Worm (Caenorhabditis elegans) whole organism, young adult: ENCODE measurements around the gene F58E6.11.

Experiments used
- B0019.2 ChIP-seq: fragments of 200-800 bp; sonication (Bioruptor generic); conservative IDR thresholded peaks from 2 replicates; pipeline ENCODE4 v1.3.6; 2022; ENCODE audit warnings: missing genetic modification reagents, missing genetic modification characterization, missing compliant biosample characterization
- B0261.1 ChIP-seq: sonication (generic microtip); optimal IDR thresholded peaks from 2 replicates; lab custom pipeline; 2016; ENCODE audit warnings: mild to moderate bottlenecking, missing genetic modification characterization, moderate library complexity, missing compliant biosample characterization
- B0336.3 ChIP-seq: fragments of 200-800 bp; sonication (Bioruptor generic); IDR thresholded peaks from 2 replicates; pipeline ENCODE4 v1.3.6; 2022; ENCODE audit warnings: missing genetic modification characterization, missing compliant biosample characterization
- D2030.7 ChIP-seq: fragments of 200-800 bp; sonication (Bioruptor generic); IDR thresholded peaks from 2 replicates; pipeline ENCODE4 v1.3.6; 2022; ENCODE audit warnings: missing genetic modification reagents, missing genetic modification characterization, missing compliant biosample characterization
- F10E7.11 ChIP-seq: sonication (generic microtip); optimal IDR thresholded peaks from 2 replicates; lab custom pipeline; 2017; ENCODE audit warnings: mild to moderate bottlenecking, missing genetic modification characterization, moderate library complexity, missing compliant biosample characterization
- F49E8.2 ChIP-seq: sonication (generic microtip); optimal IDR thresholded peaks from 3 replicates; lab custom pipeline; 2017; ENCODE audit warnings: missing genetic modification characterization, mild to moderate bottlenecking, missing compliant biosample characterization, antibody characterized with exemption, moderate library complexity; ENCODE audit not compliant: insufficient read depth
- F57C9.4 ChIP-seq: sonication (generic microtip); optimal IDR thresholded peaks from 2 replicates; lab custom pipeline; 2017; ENCODE audit warnings: mild to moderate bottlenecking, missing genetic modification characterization, missing compliant biosample characterization
- K12H6.12 ChIP-seq: fragments of 200-800 bp; sonication (Bioruptor generic); optimal IDR thresholded peaks from 2 replicates; lab custom pipeline; 2018; ENCODE audit warnings: mild to moderate bottlenecking, missing genetic modification characterization, missing compliant biosample characterization
- T07F8.4 ChIP-seq: sonication (generic microtip); optimal IDR thresholded peaks from 2 replicates; lab custom pipeline; 2016; ENCODE audit warnings: mild to moderate bottlenecking, missing genetic modification characterization, moderate library complexity, missing compliant biosample characterization
- Y53G8AR.9 ChIP-seq: fragments of 200-800 bp; sonication (Bioruptor generic); conservative IDR thresholded peaks from 2 replicates; pipeline ENCODE4 v1.3.6; 2022; ENCODE audit warnings: missing genetic modification reagents, missing genetic modification characterization, missing compliant biosample characterization
- Y67H2A.10 ChIP-seq: fragments of 200-800 bp; sonication (Bioruptor generic); conservative IDR thresholded peaks from 2 replicates; pipeline ENCODE4 v1.3.6; 2022; ENCODE audit warnings: missing genetic modification reagents, missing genetic modification characterization, missing compliant biosample characterization
- Y79H2A.3 ChIP-seq: fragments of 200-800 bp; sonication (Bioruptor generic); conservative IDR thresholded peaks from 2 replicates; pipeline ENCODE4 v1.3.6; 2022; ENCODE audit warnings: missing genetic modification reagents, missing genetic modification characterization, missing compliant biosample characterization
- bed-1 ChIP-seq: fragments of 200-800 bp; sonication (Bioruptor generic); IDR thresholded peaks from 2 replicates; pipeline ENCODE4 v1.3.6; 2022; ENCODE audit warnings: missing genetic modification reagents, missing genetic modification characterization, missing compliant biosample characterization
- ceh-40 ChIP-seq: fragments of 200-800 bp; sonication (Bioruptor generic); IDR thresholded peaks from 2 replicates; pipeline ENCODE4 v1.3.6; 2022; ENCODE audit warnings: missing genetic modification characterization, missing compliant biosample characterization
- chd-7 ChIP-seq: sonication (generic microtip); optimal IDR thresholded peaks from 2 replicates; lab custom pipeline; 2016; ENCODE audit warnings: mild to moderate bottlenecking, missing genetic modification characterization, moderate library complexity, missing compliant biosample characterization
- die-1 ChIP-seq: sonication (generic microtip); optimal IDR thresholded peaks from 2 replicates; lab custom pipeline; 2016; ENCODE audit warnings: missing genotype, mild to moderate bottlenecking, missing genetic modification characterization, missing compliant biosample characterization
- dpl-1 ChIP-seq: fragments of 150-350 bp; optimal IDR thresholded peaks from 2 replicates; lab custom pipeline; 2014; ENCODE audit warnings: missing biosample characterization, missing genetic modification reagents, missing genetic modification characterization
- ekl-4 ChIP-seq: fragments of 200-800 bp; sonication (Bioruptor generic); IDR thresholded peaks from 2 replicates; pipeline ENCODE4 v1.3.6; 2022; ENCODE audit warnings: missing genetic modification reagents, missing genetic modification characterization, missing compliant biosample characterization
- ets-4 ChIP-seq: fragments of 200-800 bp; sonication (Bioruptor generic); optimal IDR thresholded peaks from 2 replicates; lab custom pipeline; 2018; ENCODE audit warnings: mild to moderate bottlenecking, missing genetic modification characterization, missing compliant biosample characterization
- fkh-3 ChIP-seq: sonication (generic microtip); optimal IDR thresholded peaks from 2 replicates; lab custom pipeline; 2016; ENCODE audit warnings: mild to moderate bottlenecking, missing genetic modification characterization, missing compliant biosample characterization
- hlh-12 ChIP-seq: sonication (generic microtip); optimal IDR thresholded peaks from 2 replicates; lab custom pipeline; 2016; ENCODE audit warnings: missing genetic modification characterization, missing compliant biosample characterization
- hlh-26 ChIP-seq: fragments of 200-800 bp; sonication (Bioruptor generic); conservative IDR thresholded peaks from 2 replicates; pipeline ENCODE4 v1.3.6; 2022; ENCODE audit warnings: missing genetic modification reagents, missing genetic modification characterization, missing compliant biosample characterization
- hmg-1.2 ChIP-seq: fragments of 200-800 bp; sonication (Bioruptor generic); IDR thresholded peaks from 2 replicates; pipeline ENCODE4 v1.3.6; 2022; ENCODE audit warnings: missing genetic modification reagents, missing genetic modification characterization, missing compliant biosample characterization
- let-526 ChIP-seq: fragments of 200-800 bp; sonication (Bioruptor generic); IDR thresholded peaks from 2 replicates; pipeline ENCODE4 v1.3.6; 2022; ENCODE audit warnings: missing genetic modification reagents, missing genetic modification characterization, missing compliant biosample characterization
- lin-40 ChIP-seq: sonication (generic microtip); optimal IDR thresholded peaks from 2 replicates; lab custom pipeline; 2016; ENCODE audit warnings: missing genetic modification characterization, mild to moderate bottlenecking, missing compliant biosample characterization, missing genotype, missing genetic modification reagents
- madf-8 ChIP-seq: fragments of 200-800 bp; sonication (Bioruptor generic); conservative IDR thresholded peaks from 2 replicates; pipeline ENCODE4 v1.3.6; 2022; ENCODE audit warnings: missing genetic modification reagents, missing genetic modification characterization, missing compliant biosample characterization
- nfya-1 ChIP-seq: sonication (generic microtip); optimal IDR thresholded peaks from 2 replicates; lab custom pipeline; 2017; ENCODE audit warnings: antibody characterized with exemption, missing compliant biosample characterization, missing genetic modification characterization, borderline replicate concordance; ENCODE audit not compliant: insufficient read depth
- nfya-2 ChIP-seq: fragments of 200-800 bp; sonication (Bioruptor generic); IDR thresholded peaks from 2 replicates; pipeline ENCODE4 v1.3.6; 2022; ENCODE audit warnings: missing genetic modification reagents, missing genetic modification characterization, missing compliant biosample characterization
- repo-1 ChIP-seq: sonication (generic microtip); optimal IDR thresholded peaks from 2 replicates; lab custom pipeline; 2017; ENCODE audit warnings: mild to moderate bottlenecking, missing genetic modification characterization, missing compliant biosample characterization
- rpc-1 ChIP-seq, 2 experiments: fragments of 150-350 bp in 1 of 2; sonication (generic microtip) in 1 of 2; optimal IDR thresholded peaks; 2 replicates each; lab custom pipeline; 2014 to 2018; ENCODE audit warnings: missing biosample characterization in 1 of 2, missing genetic modification characterization in 1 of 2, missing genetic modification reagents in 1 of 2, missing genotype in 1 of 2
- tbp1 ChIP-seq: fragments of 200-800 bp; sonication (Bioruptor generic); optimal IDR thresholded peaks from 2 replicates; lab custom pipeline; 2018; ENCODE audit warnings: mild to moderate bottlenecking, missing genetic modification characterization, missing compliant biosample characterization
- zim-3 ChIP-seq: sonication (generic microtip); optimal IDR thresholded peaks from 2 replicates; lab custom pipeline; 2017; ENCODE audit warnings: mild to moderate bottlenecking, missing genetic modification characterization, moderate library complexity, missing compliant biosample characterization
- ztf-18 ChIP-seq: sonication (generic microtip); optimal IDR thresholded peaks from 2 replicates; lab custom pipeline; 2016; ENCODE audit warnings: missing genotype, mild to moderate bottlenecking, missing genetic modification characterization, missing compliant biosample characterization
- ztf-26 ChIP-seq: sonication (generic microtip); optimal IDR thresholded peaks from 2 replicates; lab custom pipeline; 2017; ENCODE audit warnings: missing genetic modification characterization, missing compliant biosample characterization

Gene F58E6.11

DNA sequence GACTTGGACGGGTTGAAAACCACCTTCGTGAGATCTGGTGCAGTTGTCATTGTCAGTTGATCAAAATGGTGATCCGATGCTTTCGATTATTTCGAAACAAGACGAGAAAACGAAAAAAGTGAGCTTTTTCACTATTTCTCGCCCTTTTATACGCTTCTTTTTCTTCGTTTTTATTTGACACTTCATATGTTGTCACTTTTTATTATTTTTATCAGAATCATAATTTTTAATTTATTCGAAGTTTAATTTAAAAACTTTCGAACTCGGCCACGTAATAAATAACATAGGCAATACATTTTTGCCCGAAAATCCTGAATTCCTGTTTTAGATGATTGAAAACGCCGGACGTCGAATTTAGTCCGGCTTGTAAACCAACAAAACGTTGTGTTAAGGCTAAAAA, 3.3 kb downstream of the F58E6.11 start, which contains the start of gene F58E6.5 (continued):
- no peak for TF ChIP-seq Y67H2A.10 (GFP tag; lab: Robert Waterston, UW)
- TF ChIP-seq D2030.7 (GFP tag; lab: Robert Waterston, UW) = no peak

DNA sequence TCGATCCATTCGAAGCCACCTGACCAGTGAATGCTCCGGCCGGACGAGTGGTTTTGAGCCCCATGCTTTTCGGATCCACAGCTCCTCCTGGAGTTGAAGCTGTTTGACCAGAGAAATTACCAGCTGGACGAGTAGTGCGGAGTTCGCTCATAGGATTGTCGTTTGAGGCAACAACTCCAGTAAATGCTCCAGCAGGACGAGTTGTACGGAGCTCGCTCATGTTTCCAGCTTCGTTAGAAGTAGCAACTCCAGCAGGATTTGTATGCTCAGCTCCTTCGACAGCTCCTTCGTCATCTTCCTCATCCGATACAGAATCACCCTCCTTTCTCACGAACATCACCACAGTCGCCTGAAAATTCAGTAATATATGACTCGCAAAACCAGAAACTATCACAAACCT, 4.2 kb downstream of the F58E6.11 start:
- TF ChIP-seq ztf-26 = no peak
- no peak for TF ChIP-seq ceh-40 (GFP tag; lab: Robert Waterston, UW)
- no peak for TF ChIP-seq nfya-2
- TF ChIP-seq nfya-1 (tag; lab: Kevin White, UChicago) = no peak
- TF ChIP-seq Y79H2A.3 = no peak
- TF ChIP-seq lin-40 (tag; lab: Kevin White, UChicago) = no peak
- TF ChIP-seq hlh-12 = no peak
- TF ChIP-seq fkh-3 (tag; lab: Kevin White, UChicago) = no peak
- no peak for TF ChIP-seq repo-1 (tag; lab: Kevin White, UChicago)
- TF ChIP-seq F10E7.11 (tag; lab: Kevin White, UChicago) = no peak
- TF ChIP-seq T07F8.4 (tag; lab: Kevin White, UChicago) = no peak
- no peak for TF ChIP-seq Y53G8AR.9
- TF ChIP-seq die-1 = no peak
- TF ChIP-seq chd-7 (tag; lab: Kevin White, UChicago) = no peak

ce11 chrV:9752918-9753317, 4.9 kb downstream of the F58E6.11 start, which contains the start of gene F58E6.6:
TSS of gene F58E6.6 (minus strand) at chrV:9753018.
- no peak for TF ChIP-seq bed-1 (GFP tag; lab: Robert Waterston, UW)
- no peak for TF ChIP-seq tbp1 (GFP tag; lab: Kevin White, UChicago)
- no peak for TF ChIP-seq hmg-1.2 (GFP tag; lab: Robert Waterston, UW)
- TF ChIP-seq B0019.2 (GFP tag; lab: Robert Waterston, UW) = no peak

- TF ChIP-seq F57C9.4 (tag; lab: Kevin White, UChicago) = no peak
- TF ChIP-seq madf-8 (GFP tag; lab: Robert Waterston, UW) = no peak
- no peak for TF ChIP-seq dpl-1 (GFP tag; lab: Kevin White, UChicago)
- TF ChIP-seq bed-1 (GFP tag; lab: Robert Waterston, UW) = no peak
- TF ChIP-seq ets-4 (GFP tag; lab: Kevin White, UChicago) = no peak
- TF ChIP-seq tbp1 (GFP tag; lab: Kevin White, UChicago) = no peak
- TF ChIP-seq B0261.1 (tag; lab: Kevin White, UChicago) = no peak
- no peak for TF ChIP-seq let-526 (GFP tag; lab: Robert Waterston, UW)
- TF ChIP-seq K12H6.12 = no peak
- no peak for TF ChIP-seq hlh-26
- TF ChIP-seq rpc-1 (optimal IDR thresholded peaks at IDR 0.05; lab: Kevin White, UChicago) = no peak
- no peak for TF ChIP-seq rpc-1 (tag; optimal IDR thresholded peaks at IDR 0.05; lab: Kevin White, UChicago)
These were observed 7.5 kb downstream of the F58E6.11 start, which contains the start of gene F58E6.4 for ce11 chrV:9750308-9750707. TSS of gene F58E6.4 (minus strand) at chrV:9750408.

DNA sequence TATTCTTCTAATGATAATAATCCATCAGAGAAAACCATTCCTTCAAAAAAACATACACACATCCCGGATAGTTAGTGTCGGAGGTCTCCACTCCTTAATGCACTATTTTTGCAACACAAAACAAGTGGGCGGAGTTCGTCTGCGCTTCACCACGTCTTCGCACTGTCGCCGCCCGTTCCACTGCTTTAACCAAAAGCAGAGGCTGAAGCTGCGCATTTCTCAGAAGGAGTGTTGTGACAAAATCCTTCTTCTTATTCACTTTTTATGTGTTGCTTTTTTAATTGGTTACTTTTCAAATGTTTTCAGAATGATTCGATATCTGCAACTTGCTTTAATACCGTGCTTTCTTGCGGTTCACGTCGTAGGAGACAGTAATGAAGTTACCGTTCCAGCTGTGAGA, 12.8 kb downstream of the F58E6.11 start, which contains the start of gene F58E6.13:
Gene F58E6.13 (plus strand): TSS at position 301 of the 400 bp plus-strand sequence.
- TF ChIP-seq F49E8.2 = no peak
- no peak for TF ChIP-seq ztf-18 (tag; lab: Kevin White, UChicago)
- no peak for TF ChIP-seq B0336.3 (GFP tag; lab: Robert Waterston, UW)
- no peak for TF ChIP-seq ekl-4 (GFP tag; lab: Robert Waterston, UW)
- peak; percentile 17 for TF ChIP-seq zim-3 (tag; lab: Kevin White, UChicago)
